Worm (Caenorhabditis elegans) whole organism, L4 larva: Measurements from ENCODE around the gene T10B10.9.

Experiments
- F10B5.3 ChIP-seq: sonication (generic microtip); optimal IDR thresholded peaks from 2 replicates; lab custom pipeline; 2016; ENCODE audit warnings: mild to moderate bottlenecking, missing genetic modification characterization, missing compliant biosample characterization
- F44E2.7 ChIP-seq: fragments of 200-800 bp; sonication (Bioruptor generic); IDR thresholded peaks from 2 replicates; pipeline ENCODE4 v2.1.2; 2022; ENCODE audit warnings: missing genetic modification characterization, missing compliant biosample characterization
- F49E8.2 ChIP-seq: sonication (generic microtip); optimal IDR thresholded peaks from 2 replicates; lab custom pipeline; 2016; ENCODE audit warnings: missing compliant biosample characterization, mild to moderate bottlenecking, missing genetic modification characterization, borderline replicate concordance
- T20F7.1 ChIP-seq: fragments of 200-800 bp; sonication (Bioruptor generic); optimal IDR thresholded peaks from 2 replicates; lab custom pipeline; 2018; ENCODE audit warnings: mild to moderate bottlenecking, missing genetic modification characterization, missing compliant biosample characterization
- T26A8.4 ChIP-seq: fragments of 200-800 bp; sonication (Bioruptor generic); IDR thresholded peaks from 2 replicates; pipeline ENCODE4 v1.3.6; 2022; ENCODE audit warnings: missing genetic modification characterization, missing compliant biosample characterization
- Y48G9A.11 ChIP-seq: fragments of 200-800 bp; sonication (Bioruptor generic); IDR thresholded peaks from 2 replicates; pipeline ENCODE4 v1.3.6; 2022; ENCODE audit warnings: missing genetic modification reagents, missing genetic modification characterization, missing compliant biosample characterization
- Y75B8A.6 ChIP-seq: fragments of 200-800 bp; sonication (Bioruptor generic); IDR thresholded peaks from 2 replicates; pipeline ENCODE4 v1.3.6; 2022; ENCODE audit warnings: missing genetic modification reagents, missing genetic modification characterization, missing compliant biosample characterization
- ZK337.2 ChIP-seq: fragments of 200-800 bp; sonication (Bioruptor generic); IDR thresholded peaks from 2 replicates; pipeline ENCODE4 v1.3.6; 2022; ENCODE audit warnings: missing genetic modification reagents, missing genetic modification characterization, missing compliant biosample characterization
- aly-2 ChIP-seq: sonication (generic microtip); optimal IDR thresholded peaks from 2 replicates; lab custom pipeline; 2018; ENCODE audit warnings: missing biosample characterization, missing genetic modification characterization
- ama-1 ChIP-seq: fragments of 150-350 bp; optimal IDR thresholded peaks from 2 replicates; lab custom pipeline; 2014; ENCODE audit warnings: inconsistent platforms, mixed read lengths
- ceh-20 ChIP-seq: fragments of 200-800 bp; sonication (Bioruptor generic); IDR thresholded peaks from 2 replicates; pipeline ENCODE4 v1.3.6; 2022; ENCODE audit warnings: missing genetic modification reagents, missing genetic modification characterization, missing compliant biosample characterization
- ceh-44 ChIP-seq: fragments of 200-800 bp; sonication (Bioruptor generic); IDR thresholded peaks from 2 replicates; pipeline ENCODE4 v1.3.6; 2022; ENCODE audit warnings: missing genetic modification reagents, missing genetic modification characterization, missing compliant biosample characterization
- ctbp-1 ChIP-seq: fragments of 200-800 bp; sonication (Bioruptor generic); IDR thresholded peaks from 2 replicates; pipeline ENCODE4 v1.3.6; 2022; ENCODE audit warnings: missing genetic modification reagents, missing genetic modification characterization, missing compliant biosample characterization
- daf-19 ChIP-seq: fragments of 200-800 bp; sonication (Bioruptor generic); conservative IDR thresholded peaks from 2 replicates; pipeline ENCODE4 v1.3.6; 2022; ENCODE audit warnings: missing genetic modification characterization, missing compliant biosample characterization
- dve-1 ChIP-seq: sonication (generic microtip); optimal IDR thresholded peaks from 2 replicates; lab custom pipeline; 2017; ENCODE audit warnings: antibody characterized with exemption, mild to moderate bottlenecking, missing genetic modification characterization, missing compliant biosample characterization; ENCODE audit not compliant: insufficient read depth
- gei-8 ChIP-seq: fragments of 200-800 bp; sonication (Bioruptor generic); optimal IDR thresholded peaks from 2 replicates; lab custom pipeline; 2018; ENCODE audit warnings: mild to moderate bottlenecking, missing genetic modification characterization, missing compliant biosample characterization
- hlh-30 ChIP-seq: sonication (generic microtip); optimal IDR thresholded peaks from 2 replicates; lab custom pipeline; 2017; ENCODE audit warnings: antibody characterized with exemption, mild to moderate bottlenecking, missing genetic modification characterization, missing compliant biosample characterization; ENCODE audit not compliant: insufficient read depth
- jun-1 ChIP-seq: fragments of 150-350 bp; optimal IDR thresholded peaks from 2 replicates; lab custom pipeline; 2014; ENCODE audit warnings: missing biosample characterization, missing genetic modification reagents, missing genetic modification characterization
- lim-7 ChIP-seq: fragments of 200-800 bp; sonication (Bioruptor generic); IDR thresholded peaks from 2 replicates; pipeline ENCODE4 v1.3.6; 2022; ENCODE audit warnings: missing genetic modification characterization, missing compliant biosample characterization
- lin-1 ChIP-seq: fragments of 200-800 bp; sonication (Bioruptor generic); IDR thresholded peaks from 2 replicates; pipeline ENCODE4 v1.3.6; 2022; ENCODE audit warnings: missing genetic modification reagents, missing genetic modification characterization, missing compliant biosample characterization
- lin-13 ChIP-seq: fragments of 150-350 bp; optimal IDR thresholded peaks from 2 replicates; lab custom pipeline; 2014; ENCODE audit warnings: missing biosample characterization, missing genetic modification reagents, missing genetic modification characterization
- lin-38 ChIP-seq: fragments of 200-800 bp; sonication (Bioruptor generic); IDR thresholded peaks from 2 replicates; pipeline ENCODE4 v1.3.6; 2022; ENCODE audit warnings: missing genetic modification reagents, missing genetic modification characterization, missing compliant biosample characterization
- lin-39 ChIP-seq: fragments of 150-350 bp; optimal IDR thresholded peaks from 2 replicates; lab custom pipeline; 2014; ENCODE audit warnings: missing biosample characterization, missing genetic modification reagents, missing genetic modification characterization
- lir-3 ChIP-seq: sonication (generic microtip); optimal IDR thresholded peaks from 2 replicates; lab custom pipeline; 2016; ENCODE audit warnings: mild to moderate bottlenecking, missing genetic modification characterization, missing compliant biosample characterization
- madf-9 ChIP-seq: fragments of 200-800 bp; sonication (Bioruptor generic); conservative IDR thresholded peaks from 2 replicates; pipeline ENCODE4 v1.3.6; 2022; ENCODE audit warnings: missing genetic modification reagents, missing genetic modification characterization, missing compliant biosample characterization
- mdl-1 ChIP-seq, 2 experiments: fragments of 150-350 bp in 1 of 2; sonication (generic microtip) in 1 of 2; optimal IDR thresholded peaks; 2 replicates each; lab custom pipeline; 2014 to 2017; ENCODE audit warnings: missing biosample characterization in 2 of 2, missing genetic modification characterization in 2 of 2
- mep-1 ChIP-seq: fragments of 150-350 bp; sonication (generic microtip); optimal IDR thresholded peaks from 3 replicates; lab custom pipeline; 2014; ENCODE audit warnings: missing biosample characterization, missing genetic modification characterization
- mes-2 ChIP-seq: sonication (generic microtip); optimal IDR thresholded peaks from 2 replicates; lab custom pipeline; 2016; ENCODE audit warnings: missing genotype, mild to moderate bottlenecking, missing genetic modification characterization, missing compliant biosample characterization; ENCODE audit not compliant: poor library complexity, severe bottlenecking
- nhr-10 ChIP-seq: fragments of 150-350 bp; optimal IDR thresholded peaks from 2 replicates; lab custom pipeline; 2014; ENCODE audit warnings: missing biosample characterization, missing genetic modification characterization
- nhr-237 ChIP-seq: sonication (generic microtip); optimal IDR thresholded peaks from 2 replicates; lab custom pipeline; 2017; ENCODE audit warnings: missing biosample characterization, missing genetic modification characterization
- nhr-25 ChIP-seq: sonication (generic microtip); optimal IDR thresholded peaks from 2 replicates; lab custom pipeline; 2017; ENCODE audit warnings: missing genetic modification characterization, mild to moderate bottlenecking, missing compliant biosample characterization, antibody characterized with exemption, moderate library complexity, borderline replicate concordance; ENCODE audit not compliant: insufficient read depth
- nhr-41 ChIP-seq: fragments of 200-800 bp; sonication (Bioruptor generic); IDR thresholded peaks from 2 replicates; pipeline ENCODE4 v1.3.6; 2022; ENCODE audit warnings: missing genetic modification reagents, missing genetic modification characterization, missing compliant biosample characterization
- nhr-48 ChIP-seq: sonication (generic microtip); optimal IDR thresholded peaks from 2 replicates; lab custom pipeline; 2016; ENCODE audit warnings: mild to moderate bottlenecking, missing genetic modification characterization, missing compliant biosample characterization
- nhr-76 ChIP-seq: fragments of 150-350 bp; optimal IDR thresholded peaks from 2 replicates; lab custom pipeline; 2014; ENCODE audit warnings: missing biosample characterization, missing genetic modification characterization
- nhr-77 ChIP-seq: fragments of 150-350 bp; optimal IDR thresholded peaks from 2 replicates; lab custom pipeline; 2014; ENCODE audit warnings: missing biosample characterization, missing genetic modification characterization
- pha-4 ChIP-seq, 2 experiments: fragments of 150-350 bp in 1 of 2; fragments of 200-800 bp in 1 of 2; sonication (Bioruptor generic) in 1 of 2; IDR thresholded peaks in 1 of 2; optimal IDR thresholded peaks in 1 of 2; 2 replicates each; pipeline versions ENCODE4 v1.3.6 to Lab custom; 2014 to 2022; ENCODE audit warnings: missing genetic modification characterization in 2 of 2, missing genetic modification reagents in 2 of 2, missing biosample characterization in 1 of 2, missing compliant biosample characterization in 1 of 2
- pqm-1 ChIP-seq: sonication (generic microtip); optimal IDR thresholded peaks from 2 replicates; lab custom pipeline; 2017; ENCODE audit warnings: missing biosample characterization, missing genetic modification characterization
- rbr-2 ChIP-seq: sonication (generic microtip); optimal IDR thresholded peaks from 2 replicates; lab custom pipeline; 2016; ENCODE audit warnings: missing genotype, missing genetic modification characterization, missing compliant biosample characterization
- sdz-12 ChIP-seq: fragments of 200-800 bp; sonication (Bioruptor generic); optimal IDR thresholded peaks from 2 replicates; lab custom pipeline; 2018; ENCODE audit warnings: mild to moderate bottlenecking, missing genetic modification characterization, missing compliant biosample characterization
- set-16 ChIP-seq: fragments of 200-800 bp; sonication (Bioruptor generic); IDR thresholded peaks from 2 replicates; pipeline ENCODE4 v1.3.6; 2022; ENCODE audit warnings: missing genetic modification reagents, missing genetic modification characterization, missing compliant biosample characterization
- snpc-1.2 ChIP-seq: fragments of 200-800 bp; sonication (Bioruptor generic); IDR thresholded peaks from 2 replicates; pipeline ENCODE4 v1.3.6; 2022; ENCODE audit warnings: missing genetic modification reagents, missing genetic modification characterization, missing compliant biosample characterization
- snpc-4 ChIP-seq: fragments of 150-350 bp; optimal IDR thresholded peaks from 2 replicates; lab custom pipeline; 2014; ENCODE audit warnings: missing biosample characterization, missing genetic modification characterization
- tra-1 ChIP-seq: fragments of 200-800 bp; sonication (Bioruptor generic); IDR thresholded peaks from 2 replicates; pipeline ENCODE4 v1.3.6; 2022; ENCODE audit warnings: missing genetic modification reagents, missing genetic modification characterization, missing compliant biosample characterization
- unc-39 ChIP-seq: sonication (generic microtip); optimal IDR thresholded peaks from 2 replicates; lab custom pipeline; 2017; ENCODE audit warnings: missing biosample characterization, missing genetic modification characterization
- unc-62 ChIP-seq, 3 experiments: fragments of 150-350 bp in 1 of 3; sonication (generic microtip); optimal IDR thresholded peaks in 2 of 3; peaks in 1 of 3; 1 replicate in 1 of 3; 2 replicates in 2 of 3; lab custom pipeline; 2014 to 2017; ENCODE audit warnings: missing biosample characterization in 3 of 3, missing genetic modification characterization in 3 of 3, missing genetic modification reagents in 3 of 3, missing genotype in 1 of 3
- zag-1 ChIP-seq: fragments of 150-350 bp; optimal IDR thresholded peaks from 2 replicates; lab custom pipeline; 2014; ENCODE audit warnings: missing biosample characterization, missing genetic modification characterization
- zfp-3 ChIP-seq: fragments of 200-800 bp; sonication (Bioruptor generic); conservative IDR thresholded peaks from 2 replicates; pipeline ENCODE4 v1.3.6; 2022; ENCODE audit warnings: missing genetic modification reagents, missing genetic modification characterization, missing compliant biosample characterization
- zip-2 ChIP-seq: fragments of 150-350 bp; optimal IDR thresholded peaks from 2 replicates; lab custom pipeline; 2014; ENCODE audit warnings: missing biosample characterization, missing genetic modification characterization
- ztf-11 ChIP-seq: fragments of 150-350 bp; optimal IDR thresholded peaks from 2 replicates; lab custom pipeline; 2014; ENCODE audit warnings: missing biosample characterization, missing genetic modification characterization
- ztf-7 ChIP-seq: fragments of 150-350 bp; optimal IDR thresholded peaks from 2 replicates; lab custom pipeline; 2014; ENCODE audit warnings: missing biosample characterization, missing genetic modification characterization

T10B10.9 gene

ce11 chrX:15200720-15201119 is 36.5 kb downstream of the T10B10.9 start (continued):
- TF ChIP-seq snpc-4 (tag; lab: Kevin White, UChicago) = no peak
- TF ChIP-seq lin-39 = no peak
- peak; percentile 92 for TF ChIP-seq daf-19 (GFP tag; lab: Robert Waterston, UW)
- TF ChIP-seq ceh-44 = peak; percentile 91; the same call in 1 of the 2 replicates
- TF ChIP-seq dve-1 (tag; lab: Kevin White, UChicago) = peak; percentile 80
- TF ChIP-seq zfp-3 (GFP tag; lab: Robert Waterston, UW) = peak; percentile 87
- TF ChIP-seq aly-2 = no peak
- TF ChIP-seq set-16 (GFP tag; lab: Robert Waterston, UW) = peak; percentile 25; the same call in 1 of the 2 replicates
- TF ChIP-seq unc-62 (GFP tag; optimal IDR thresholded peaks at IDR 0.05 in 1 of 2; lab: Kevin White, UChicago) = peak in 1 of 2 experiments; percentile 81
- TF ChIP-seq unc-62 (tag; optimal IDR thresholded peaks at IDR 0.05; lab: Kevin White, UChicago) = no peak
- TF ChIP-seq ctbp-1 (GFP tag; lab: Robert Waterston, UW) = peak; percentile 94
- no peak for TF ChIP-seq mes-2 (tag; lab: Kevin White, UChicago)
- peak; percentile 93 for TF ChIP-seq tra-1 (GFP tag; lab: Robert Waterston, UW)
- no peak for TF ChIP-seq pqm-1 (tag; lab: Kevin White, UChicago)
- TF ChIP-seq F10B5.3 = peak; percentile 36
- TF ChIP-seq nhr-10 (tag; lab: Kevin White, UChicago) = no peak
- TF ChIP-seq rbr-2 (tag; lab: Kevin White, UChicago) = peak; percentile 72
- TF ChIP-seq lim-7 (GFP tag; lab: Robert Waterston, UW) = peak; percentile 96
- TF ChIP-seq nhr-41 (GFP tag; lab: Robert Waterston, UW) = peak; percentile 85
- TF ChIP-seq lin-13 (GFP tag; lab: Kevin White, UChicago) = peak; percentile 76
- no peak for TF ChIP-seq nhr-76 (tag; lab: Kevin White, UChicago)
- no peak for TF ChIP-seq ama-1 (lab: Kevin White, UChicago)
- TF ChIP-seq nhr-48 = peak; percentile 48
- TF ChIP-seq F44E2.7 (GFP tag; lab: Robert Waterston, UW) = peak; percentile 84
- TF ChIP-seq nhr-77 (tag; lab: Kevin White, UChicago) = peak; percentile 54
- TF ChIP-seq ztf-7 (tag; lab: Kevin White, UChicago) = peak; percentile 39
- TF ChIP-seq Y48G9A.11 (GFP tag; lab: Robert Waterston, UW) = peak; percentile 90
- TF ChIP-seq lin-38 (GFP tag; lab: Robert Waterston, UW) = peak; percentile 81
- TF ChIP-seq mep-1 (tag; lab: Kevin White, UChicago) = peak; percentile 76
- TF ChIP-seq pha-4 (GFP tag; IDR thresholded peaks at IDR 0.05; lab: Robert Waterston, UW) = peak; percentile 90
- TF ChIP-seq pha-4 (tag; optimal IDR thresholded peaks at IDR 0.05; lab: Kevin White, UChicago) = no peak
- TF ChIP-seq gei-8 (GFP tag; lab: Kevin White, UChicago) = peak; percentile 68
- no peak for TF ChIP-seq ztf-11 (tag; lab: Kevin White, UChicago)
- no peak for TF ChIP-seq zag-1
- peak; percentile 89 for TF ChIP-seq madf-9 (GFP tag; lab: Robert Waterston, UW)
- TF ChIP-seq nhr-25 (tag; lab: Kevin White, UChicago) = peak; percentile 68
- peak; percentile 62; the same call in 1 of the 2 replicates for TF ChIP-seq Y75B8A.6 (GFP tag; lab: Robert Waterston, UW)
- peak; percentile 70 for TF ChIP-seq T20F7.1
- no peak for TF ChIP-seq nhr-237 (tag; lab: Kevin White, UChicago)
- TF ChIP-seq jun-1 (tag; lab: Kevin White, UChicago) = no peak
- TF ChIP-seq zip-2 = peak; percentile 77
- TF ChIP-seq hlh-30 (tag; lab: Kevin White, UChicago) = peak; percentile 79
- peak; percentile 94 for TF ChIP-seq ceh-20 (GFP tag; lab: Robert Waterston, UW)
- peak; percentile 75 for TF ChIP-seq F49E8.2 (tag; lab: Kevin White, UChicago)
- peak; percentile 74 for TF ChIP-seq lir-3 (tag; lab: Kevin White, UChicago)
- TF ChIP-seq ZK337.2 = peak; percentile 85
- TF ChIP-seq sdz-12 (GFP tag; lab: Kevin White, UChicago) = peak; percentile 63
- peak; percentile 82 for TF ChIP-seq lin-1 (GFP tag; lab: Robert Waterston, UW)
- TF ChIP-seq unc-39 (tag; lab: Kevin White, UChicago) = no peak
- TF ChIP-seq T26A8.4 (GFP tag; lab: Robert Waterston, UW) = peak; percentile 94
- peak in 1 of 2 experiments; percentile 62 for TF ChIP-seq mdl-1 (tag; optimal IDR thresholded peaks at IDR 0.05; lab: Kevin White, UChicago)
- peak; percentile 92 for TF ChIP-seq snpc-1.2 (GFP tag; lab: Robert Waterston, UW)
